Fruit fly (Drosophila melanogaster): ENCODE measurements around the gene CG8927.

CG8927 gene

dm6 chr3R:16190782-16191181, 10.0 kb downstream of the CG8927 start:
- no peak for TF ChIP-seq CG8290 (GFP tag; optimal IDR thresholded peaks at IDR 0.05)
- peak in 1 of 2 experiments; percentile 17 for TF ChIP-seq CG8290 (tag; optimal IDR thresholded peaks at IDR 0.05)
- no peak for TF ChIP-seq scrt (GFP tag; optimal IDR thresholded peaks at IDR 0.05)
- no peak for TF ChIP-seq CG4617 (GFP tag; optimal IDR thresholded peaks at IDR 0.05; ENCODE audit: borderline replicate concordance)
- TF ChIP-seq grn (GFP tag; optimal IDR thresholded peaks at IDR 0.05) = peak; percentile 15
- TF ChIP-seq GATAe (GFP tag; conservative IDR thresholded peaks at IDR 0.05) = peak; percentile 31; the same call in 1 of the 2 replicates
- peak; percentile 71 for TF ChIP-seq gem (tag; optimal IDR thresholded peaks at IDR 0.05)
- no peak for TF ChIP-seq CG7556 (GFP tag; optimal IDR thresholded peaks at IDR 0.05)
- TF ChIP-seq CG15601 (tag; optimal IDR thresholded peaks at IDR 0.05) = peak; percentile 30
- peak; percentile 76 for TF ChIP-seq mirr (GFP tag; optimal IDR thresholded peaks at IDR 0.05)
- TF ChIP-seq sug (tag; optimal IDR thresholded peaks at IDR 0.05) = peak; percentile 80
- no peak for TF ChIP-seq Blimp-1 (GFP tag; optimal IDR thresholded peaks at IDR 0.05)
- no peak for TF ChIP-seq CG1832 (GFP tag; optimal IDR thresholded peaks at IDR 0.05)
- peak in 1 of 2 experiments; percentile 77 for TF ChIP-seq Hr78 (GFP tag; optimal IDR thresholded peaks at IDR 0.05)
- TF ChIP-seq ind (GFP tag; optimal IDR thresholded peaks at IDR 0.05) = no peak
- no peak for TF ChIP-seq E2f1 (GFP tag; IDR thresholded peaks at IDR 0.05)
- no peak for TF ChIP-seq CG11398 (GFP tag; optimal IDR thresholded peaks at IDR 0.05)
- TF ChIP-seq Fer1 (GFP tag; optimal IDR thresholded peaks at IDR 0.05) = peak; percentile 5
- TF ChIP-seq CG34224 (GFP tag; IDR thresholded peaks at IDR 0.05; ENCODE audit: partially characterized antibody) = no peak
- TF ChIP-seq bbx (GFP tag; IDR thresholded peaks at IDR 0.05; ENCODE audit: partially characterized antibody) = no peak
- no peak for TF ChIP-seq NC2α (GFP tag; optimal IDR thresholded peaks at IDR 0.05)
- TF ChIP-seq Hsf (GFP tag; optimal IDR thresholded peaks at IDR 0.05) = no peak
- no peak for TF ChIP-seq Dll (GFP tag; IDR thresholded peaks at IDR 0.05; ENCODE audit: partially characterized antibody)
- TF ChIP-seq CG6272 (GFP tag; IDR thresholded peaks at IDR 0.05) = no peak
- TF ChIP-seq her (GFP tag; optimal IDR thresholded peaks at IDR 0.05) = no peak
- TF ChIP-seq Hmx (GFP tag; optimal IDR thresholded peaks at IDR 0.05) = no peak
- no peak for TF ChIP-seq CG12744 (GFP tag; optimal IDR thresholded peaks at IDR 0.05)
- peak; percentile 36 for TF ChIP-seq CG34376 (GFP tag; optimal IDR thresholded peaks at IDR 0.05)
- TF ChIP-seq lbe (GFP tag; optimal IDR thresholded peaks at IDR 0.05) = no peak
- TF ChIP-seq Doc3 (GFP tag; IDR thresholded peaks at IDR 0.05; ENCODE audit: partially characterized antibody) = no peak
- TF ChIP-seq stwl (tag; optimal IDR thresholded peaks at IDR 0.05) = no peak
- no peak for TF ChIP-seq CG33213 (GFP tag; optimal IDR thresholded peaks at IDR 0.05)
- TF ChIP-seq exex (tag; optimal IDR thresholded peaks at IDR 0.05) = peak; percentile 88
- TF ChIP-seq CG4282 (GFP tag; optimal IDR thresholded peaks at IDR 0.05) = no peak
- no peak for TF ChIP-seq rib (GFP tag; IDR thresholded peaks at IDR 0.05)
- no peak for TF ChIP-seq CG10267 (tag; optimal IDR thresholded peaks at IDR 0.05)
- TF ChIP-seq eyg (GFP tag; optimal IDR thresholded peaks at IDR 0.05) = no peak
- TF ChIP-seq HLH4C (GFP tag; IDR thresholded peaks at IDR 0.05; ENCODE audit: partially characterized antibody) = no peak
- no peak for TF ChIP-seq pum (GFP tag; optimal IDR thresholded peaks at IDR 0.05)
- no peak for TF ChIP-seq chinmo (GFP tag; IDR thresholded peaks at IDR 0.05; ENCODE audit: partially characterized antibody)
- peak; percentile 44 for TF ChIP-seq en (GFP tag; optimal IDR thresholded peaks at IDR 0.05)
- TF ChIP-seq Trl (optimal IDR thresholded peaks at IDR 0.05) = no peak
- TF ChIP-seq Trl (GFP tag; optimal IDR thresholded peaks at IDR 0.05) = no peak
- TF ChIP-seq CG3281 (GFP tag; optimal IDR thresholded peaks at IDR 0.05) = no peak
- no peak for TF ChIP-seq E2f2 (GFP tag; IDR thresholded peaks at IDR 0.05)
- peak; percentile 10 for TF ChIP-seq HmgZ (tag; optimal IDR thresholded peaks at IDR 0.05)
- no peak for TF ChIP-seq CG7963 (GFP tag; IDR thresholded peaks at IDR 0.05; ENCODE audit: partially characterized antibody)
